Fruit fly (Drosophila melanogaster) whole organism, embryonic: ENCODE data around the gene CG9297.

ENCODE experiments used
- ATbp ChIP-seq: fragments of 200-800 bp; sonication (Bioruptor generic); optimal IDR thresholded peaks from 2 replicates; lab custom pipeline; 2017; ENCODE audit warnings: missing biosample characterization, mild to moderate bottlenecking, missing genetic modification characterization, missing genetic modification reagents
- Ada2b ChIP-seq: fragments of 200-800 bp; sonication (Bioruptor generic); IDR thresholded peaks from 2 replicates; pipeline ENCODE4 v1.3.6; 2022; ENCODE audit warnings: missing biosample characterization, missing genetic modification characterization
- Atf3 ChIP-seq: fragments of 200-800 bp; sonication (Bioruptor generic); optimal IDR thresholded peaks from 3 replicates; lab custom pipeline; 2016; ENCODE audit warnings: missing biosample characterization, missing genetic modification characterization
- CG10274 ChIP-seq: fragments of 200-800 bp; sonication (Bioruptor generic); optimal IDR thresholded peaks from 3 replicates; lab custom pipeline; 2017; ENCODE audit warnings: missing biosample characterization, mild to moderate bottlenecking, missing genetic modification characterization
- CG10543 ChIP-seq: fragments of 200-800 bp; sonication (Bioruptor generic); optimal IDR thresholded peaks from 3 replicates; lab custom pipeline; 2017; ENCODE audit warnings: missing biosample characterization, mild to moderate bottlenecking, missing genetic modification characterization, moderate library complexity
- CG11504 ChIP-seq: fragments of 200-800 bp; sonication (Bioruptor generic); optimal IDR thresholded peaks from 3 replicates; lab custom pipeline; 2019; ENCODE audit warnings: missing biosample characterization, mild to moderate bottlenecking, missing genetic modification characterization, moderate library complexity
- CG12236 ChIP-seq: fragments of 200-800 bp; sonication (Bioruptor generic); optimal IDR thresholded peaks from 2 replicates; lab custom pipeline; 2016; ENCODE audit warnings: missing biosample characterization, missing genetic modification characterization
- CG12769 ChIP-seq: fragments of 200-800 bp; sonication (Bioruptor generic); optimal IDR thresholded peaks from 2 replicates; lab custom pipeline; 2019; ENCODE audit warnings: missing biosample characterization, mild to moderate bottlenecking, missing genetic modification characterization, moderate library complexity
- CG14050 ChIP-seq: fragments of 200-800 bp; sonication (Bioruptor generic); IDR thresholded peaks from 3 replicates; pipeline ENCODE4 v1.3.6; 2022; ENCODE audit warnings: missing biosample characterization, missing genetic modification characterization
- CG15696 ChIP-seq: fragments of 200-800 bp; sonication (Bioruptor generic); optimal IDR thresholded peaks from 2 replicates; lab custom pipeline; 2019; ENCODE audit warnings: missing biosample characterization, mild to moderate bottlenecking, missing genetic modification characterization, moderate library complexity
- CG16815 ChIP-seq: fragments of 200-800 bp; sonication (Bioruptor generic); optimal IDR thresholded peaks from 3 replicates; lab custom pipeline; 2017; ENCODE audit warnings: missing biosample characterization, mild to moderate bottlenecking, missing genetic modification characterization
- CG17912 ChIP-seq: fragments of 200-800 bp; sonication (Bioruptor generic); optimal IDR thresholded peaks from 2 replicates; lab custom pipeline; 2018; ENCODE audit warnings: missing biosample characterization, mild to moderate bottlenecking, missing genetic modification characterization
- CG2120 ChIP-seq: fragments of 200-800 bp; sonication (Bioruptor generic); optimal IDR thresholded peaks from 3 replicates; lab custom pipeline; 2016; ENCODE audit warnings: missing biosample characterization, missing genetic modification characterization
- CG30431 ChIP-seq: fragments of 200-800 bp; sonication (Bioruptor generic); optimal IDR thresholded peaks from 2 replicates; lab custom pipeline; 2017; ENCODE audit warnings: missing biosample characterization, missing genetic modification characterization
- CG31224 ChIP-seq: fragments of 200-800 bp; sonication (Bioruptor generic); IDR thresholded peaks from 2 replicates; pipeline ENCODE4 v1.3.6; 2022; ENCODE audit warnings: missing biosample characterization, missing genetic modification characterization
- CG32767 ChIP-seq: fragments of 200-800 bp; sonication (Bioruptor generic); IDR thresholded peaks from 2 replicates; pipeline ENCODE4 v1.3.6; 2022; ENCODE audit warnings: missing biosample characterization, missing genetic modification characterization
- CG3847 ChIP-seq: fragments of 200-800 bp; sonication (Bioruptor generic); IDR thresholded peaks from 2 replicates; pipeline ENCODE4 v1.3.6; 2022; ENCODE audit warnings: missing biosample characterization, missing genetic modification characterization
- CG4328 ChIP-seq: fragments of 200-800 bp; sonication (Bioruptor generic); optimal IDR thresholded peaks from 3 replicates; lab custom pipeline; 2017; ENCODE audit warnings: missing biosample characterization, missing genetic modification reagents, missing genetic modification characterization
- CG6254 ChIP-seq: fragments of 200-800 bp; sonication (Bioruptor generic); optimal IDR thresholded peaks from 3 replicates; lab custom pipeline; 2017; ENCODE audit warnings: mild to moderate bottlenecking, missing biosample characterization, missing genetic modification reagents, missing genetic modification characterization
- CG6765 ChIP-seq: fragments of 200-800 bp; sonication (Bioruptor generic); optimal IDR thresholded peaks from 3 replicates; lab custom pipeline; 2017; ENCODE audit warnings: missing biosample characterization, mild to moderate bottlenecking, missing genetic modification characterization
- CG7271 ChIP-seq: fragments of 200-800 bp; sonication (Bioruptor generic); optimal IDR thresholded peaks from 2 replicates; lab custom pipeline; 2018; ENCODE audit warnings: missing biosample characterization, mild to moderate bottlenecking, missing genetic modification characterization, moderate library complexity
- CG7372 ChIP-seq: fragments of 200-800 bp; sonication (Bioruptor generic); IDR thresholded peaks from 2 replicates; pipeline ENCODE4 v1.3.6; 2022; ENCODE audit warnings: missing biosample characterization, missing genetic modification characterization
- CG8478 ChIP-seq: fragments of >200 bp; optimal IDR thresholded peaks from 2 replicates; lab custom pipeline; 2018
- Doc2 ChIP-seq: fragments of 200-800 bp; sonication (Bioruptor generic); IDR thresholded peaks from 2 replicates; pipeline ENCODE4 v1.3.6; 2022; ENCODE audit warnings: missing biosample characterization, missing genetic modification characterization
- Eip74EF ChIP-seq, 2 experiments: fragments of 200-800 bp in 1 of 2; fragments of >200 bp in 1 of 2; sonication (Bioruptor generic) in 1 of 2; optimal IDR thresholded peaks; 2 replicates each; lab custom pipeline; 2017 to 2019; ENCODE audit warnings: missing biosample characterization in 2 of 2, missing genetic modification characterization in 2 of 2, mild to moderate bottlenecking in 1 of 2, moderate library complexity in 1 of 2
- Ets65A ChIP-seq: fragments of 200-800 bp; sonication (Bioruptor generic); peaks from one replicate; lab custom pipeline; 2016; ENCODE audit warnings: missing biosample characterization, missing genetic modification characterization
- Fer1 ChIP-seq: fragments of 200-800 bp; sonication (Bioruptor generic); optimal IDR thresholded peaks from 2 replicates; lab custom pipeline; 2017; ENCODE audit warnings: missing biosample characterization, mild to moderate bottlenecking, missing genetic modification characterization
- H2.0 ChIP-seq: fragments of 200-800 bp; sonication (Bioruptor generic); IDR thresholded peaks from 2 replicates; pipeline ENCODE4 v1.3.6; 2022; ENCODE audit warnings: missing biosample characterization, missing genetic modification characterization
- HHEX ChIP-seq: fragments of 200-800 bp; sonication (Bioruptor generic); optimal IDR thresholded peaks from 3 replicates; lab custom pipeline; 2017; ENCODE audit warnings: missing biosample characterization, mild to moderate bottlenecking, missing genetic modification characterization, missing genetic modification reagents
- HLH54F ChIP-seq: fragments of 200-800 bp; sonication (Bioruptor generic); optimal IDR thresholded peaks from 3 replicates; lab custom pipeline; 2016; ENCODE audit warnings: missing biosample characterization, missing genetic modification characterization
- HLHmδ ChIP-seq: fragments of 200-800 bp; sonication (Bioruptor generic); optimal IDR thresholded peaks from 2 replicates; lab custom pipeline; 2018; ENCODE audit warnings: missing biosample characterization, mild to moderate bottlenecking, missing genetic modification characterization, moderate library complexity
- Hmr ChIP-seq: fragments of 200-800 bp; sonication (Bioruptor generic); optimal IDR thresholded peaks from 3 replicates; lab custom pipeline; 2017; ENCODE audit warnings: mild to moderate bottlenecking, missing biosample characterization, missing genetic modification reagents, missing genetic modification characterization
- Hmx ChIP-seq: fragments of 200-800 bp; sonication (Bioruptor generic); optimal IDR thresholded peaks from 2 replicates; lab custom pipeline; 2016; ENCODE audit warnings: missing biosample characterization, missing genetic modification characterization
- Mad ChIP-seq: fragments of 200-800 bp; sonication (Bioruptor generic); optimal IDR thresholded peaks from 2 replicates; lab custom pipeline; 2016; ENCODE audit warnings: missing biosample characterization, missing genetic modification characterization
- Rfx ChIP-seq: fragments of 200-800 bp; sonication (Bioruptor generic); IDR thresholded peaks from 2 replicates; pipeline ENCODE4 v1.3.6; 2022; ENCODE audit warnings: missing biosample characterization, missing genetic modification characterization
- Xrp1 ChIP-seq: fragments of 200-800 bp; sonication (Bioruptor generic); IDR thresholded peaks from 2 replicates; pipeline ENCODE4 v1.3.6; 2022; ENCODE audit warnings: missing biosample characterization, missing genetic modification characterization
- bbx ChIP-seq: fragments of 200-800 bp; sonication (Bioruptor generic); IDR thresholded peaks from 2 replicates; pipeline ENCODE4 v1.3.6; 2022; ENCODE audit warnings: missing biosample characterization, missing genetic modification characterization; ENCODE audit not compliant: partially characterized antibody
- crc ChIP-seq: fragments of 200-800 bp; sonication (Bioruptor generic); optimal IDR thresholded peaks from 2 replicates; lab custom pipeline; 2016; ENCODE audit warnings: missing biosample characterization, missing genetic modification characterization
- gcm2 ChIP-seq: fragments of 200-800 bp; sonication (Bioruptor generic); optimal IDR thresholded peaks from 2 replicates; lab custom pipeline; 2016; ENCODE audit warnings: missing biosample characterization, missing genetic modification characterization
- gem ChIP-seq: fragments of 200-800 bp; sonication (Bioruptor generic); optimal IDR thresholded peaks from 2 replicates; lab custom pipeline; 2019; ENCODE audit warnings: missing biosample characterization, mild to moderate bottlenecking, missing genetic modification characterization, moderate library complexity
- kah ChIP-seq: fragments of 200-800 bp; sonication (Bioruptor generic); optimal IDR thresholded peaks from 2 replicates; lab custom pipeline; 2018; ENCODE audit warnings: missing biosample characterization, mild to moderate bottlenecking, missing genetic modification characterization
- kni ChIP-seq: fragments of 200-800 bp; sonication (Bioruptor generic); optimal IDR thresholded peaks from 3 replicates; lab custom pipeline; 2017; ENCODE audit warnings: mild to moderate bottlenecking, missing biosample characterization, missing genetic modification reagents, missing genetic modification characterization
- lab ChIP-seq: fragments of 200-800 bp; sonication (Bioruptor generic); optimal IDR thresholded peaks from 3 replicates; lab custom pipeline; 2017; ENCODE audit warnings: missing biosample characterization, missing genetic modification characterization, mild to moderate bottlenecking, moderate library complexity, missing genetic modification reagents
- mirr ChIP-seq: fragments of 200-800 bp; sonication (Bioruptor generic); optimal IDR thresholded peaks from 3 replicates; lab custom pipeline; 2018; ENCODE audit warnings: missing biosample characterization, mild to moderate bottlenecking, missing genetic modification characterization
- pfk ChIP-seq: fragments of 200-800 bp; sonication (Bioruptor generic); optimal IDR thresholded peaks from 2 replicates; lab custom pipeline; 2018; ENCODE audit warnings: missing biosample characterization, mild to moderate bottlenecking, missing genetic modification characterization, moderate library complexity
- phol ChIP-seq: fragments of 200-800 bp; sonication (Bioruptor generic); optimal IDR thresholded peaks from 3 replicates; lab custom pipeline; 2018; ENCODE audit warnings: missing biosample characterization, mild to moderate bottlenecking, missing genetic modification characterization, moderate library complexity
- pnt ChIP-seq: fragments of 200-800 bp; sonication (Bioruptor generic); optimal IDR thresholded peaks from 3 replicates; lab custom pipeline; 2016; ENCODE audit warnings: missing biosample characterization, missing genetic modification characterization
- schlank ChIP-seq: fragments of 200-800 bp; sonication (Bioruptor generic); optimal IDR thresholded peaks from 2 replicates; lab custom pipeline; 2018; ENCODE audit warnings: missing biosample characterization, mild to moderate bottlenecking, missing genetic modification characterization
- stc ChIP-seq: fragments of 200-800 bp; sonication (Bioruptor generic); IDR thresholded peaks from 2 replicates; pipeline ENCODE4 v1.3.6; 2022; ENCODE audit warnings: missing biosample characterization, missing genetic modification characterization
- twi ChIP-seq: fragments of 200-800 bp; optimal IDR thresholded peaks from 2 replicates; lab custom pipeline; 2019; ENCODE audit warnings: missing biosample characterization, mild to moderate bottlenecking, missing genetic modification characterization, moderate library complexity

CG9297 gene

dm6 chr3R:13802057-13802817 lies 30.9 kb downstream of the CG9297 start (continued):
- TF ChIP-seq CG12769 (tag; lab: Kevin White, UChicago) (peak; percentile 67), Hmr (peak; percentile 28), CG2120 (GFP tag; lab: Kevin White, UChicago) (no peak), CG3847 (no peak), HLHmδ (GFP tag; lab: Kevin White, UChicago) (peak; percentile 37), twi (tag; lab: Kevin White, UChicago) (no peak), bbx (no peak), CG10274 (GFP tag; lab: Kevin White, UChicago) (no peak), CG7372 (peak; percentile 77), stc (GFP tag; lab: Robert Waterston, UW) (no peak), Rfx (GFP tag; lab: Robert Waterston, UW) (peak; percentile 35; the same call in 1 of the 2 replicates), HLH54F (GFP tag; lab: Kevin White, UChicago) (no peak), kah (GFP tag; lab: Kevin White, UChicago) (no peak), CG32767 (GFP tag; lab: Robert Waterston, UW) (no peak), CG11504 (peak; percentile 41), phol (tag; lab: Kevin White, UChicago) (peak; percentile 26), CG14050 (GFP tag; lab: Robert Waterston, UW) (no peak), kni (GFP tag; lab: Kevin White, UChicago) (no peak), gem (tag; lab: Kevin White, UChicago) (no peak), CG17912 (GFP tag; lab: Kevin White, UChicago) (peak; percentile 31), CG10543 (GFP tag; lab: Kevin White, UChicago) (peak; percentile 44), CG7271 (no peak), CG16815 (no peak), CG4328 (GFP tag; lab: Kevin White, UChicago) (peak; percentile 18), CG12236 (GFP tag; lab: Kevin White, UChicago) (no peak), Mad (GFP tag; lab: Kevin White, UChicago) (no peak), CG31224 (GFP tag; lab: Robert Waterston, UW) (peak; percentile 95), H2.0 (GFP tag; lab: Robert Waterston, UW) (no peak), gcm2 (GFP tag; lab: Kevin White, UChicago) (no peak), Xrp1 (GFP tag; lab: Robert Waterston, UW) (no peak), mirr (GFP tag; lab: Kevin White, UChicago) (peak; percentile 50), CG15696 (tag; lab: Kevin White, UChicago) (no peak), CG30431 (no peak), crc (GFP tag; lab: Kevin White, UChicago) (no peak), Fer1 (GFP tag; lab: Kevin White, UChicago) (peak; percentile 55), pnt (GFP tag; lab: Kevin White, UChicago) (no peak), Eip74EF (GFP tag; optimal IDR thresholded peaks at IDR 0.05; lab: Kevin White, UChicago) (no peak), CG8478 (no peak), ATbp (GFP tag; lab: Kevin White, UChicago) (no peak), lab (GFP tag; lab: Kevin White, UChicago) (peak; percentile 47), Doc2 (GFP tag; lab: Robert Waterston, UW) (no peak), CG6254 (no peak), pfk (GFP tag; lab: Kevin White, UChicago) (peak; percentile 26), HHEX (GFP tag; lab: Kevin White, UChicago) (peak; percentile 8), CG6765 (GFP tag; lab: Kevin White, UChicago) (peak; percentile 48), Ets65A (GFP tag; lab: Kevin White, UChicago) (peak; percentile 85), Atf3 (GFP tag; lab: Kevin White, UChicago) (peak; percentile 17), schlank (tag; lab: Kevin White, UChicago) (peak; percentile 8), Hmx (GFP tag; lab: Kevin White, UChicago) (no peak), Ada2b (GFP tag; lab: Robert Waterston, UW) (no peak)
